Worm (Caenorhabditis elegans) whole organism, L3 larva: ENCODE measurements around the gene rom-2.

Source experiments
- R02D3.7 ChIP-seq: fragments of 150-350 bp; optimal IDR thresholded peaks from 2 replicates; lab custom pipeline; 2014; ENCODE audit warnings: missing biosample characterization, missing genetic modification characterization
- ZK546.5 ChIP-seq: sonication (generic microtip); optimal IDR thresholded peaks from 2 replicates; lab custom pipeline; 2017; ENCODE audit warnings: missing biosample characterization, missing genetic modification characterization
- aly-2 ChIP-seq: fragments of 150-350 bp; optimal IDR thresholded peaks from 2 replicates; lab custom pipeline; 2014; ENCODE audit warnings: missing biosample characterization, missing genetic modification characterization
- ama-1 ChIP-seq: fragments of 150-350 bp; optimal IDR thresholded peaks from 2 replicates; lab custom pipeline; 2018
- ceh-16 ChIP-seq: sonication (generic microtip); optimal IDR thresholded peaks from 2 replicates; lab custom pipeline; 2017; ENCODE audit warnings: missing biosample characterization, missing genetic modification characterization
- ceh-28 ChIP-seq: fragments of 150-350 bp; optimal IDR thresholded peaks from 2 replicates; lab custom pipeline; 2014; ENCODE audit warnings: missing biosample characterization, missing genetic modification reagents, missing genetic modification characterization
- ceh-9 ChIP-seq: sonication (generic microtip); optimal IDR thresholded peaks from 2 replicates; lab custom pipeline; 2018; ENCODE audit warnings: missing biosample characterization, missing genetic modification characterization
- egl-27 ChIP-seq: sonication (generic microtip); optimal IDR thresholded peaks from 4 replicates; lab custom pipeline; 2017; ENCODE audit warnings: missing biosample characterization, missing genetic modification reagents, missing genetic modification characterization
- egl-5 ChIP-seq: fragments of 150-350 bp; optimal IDR thresholded peaks from 2 replicates; lab custom pipeline; 2017; ENCODE audit warnings: missing biosample characterization, missing genetic modification reagents, missing genetic modification characterization, inconsistent platforms
- elt-1 ChIP-seq: fragments of 150-350 bp; optimal IDR thresholded peaks from 2 replicates; lab custom pipeline; 2014; ENCODE audit warnings: missing biosample characterization, missing genetic modification characterization
- elt-2 ChIP-seq: sonication (generic microtip); optimal IDR thresholded peaks from 2 replicates; lab custom pipeline; 2016; ENCODE audit warnings: missing genetic modification reagents, mild to moderate bottlenecking, missing genetic modification characterization, missing compliant biosample characterization
- eor-1 ChIP-seq, 2 experiments: fragments of 150-350 bp; optimal IDR thresholded peaks; 2 replicates each; lab custom pipeline; 2014 to 2018; ENCODE audit warnings: missing biosample characterization in 2 of 2, missing genetic modification characterization in 2 of 2
- fkh-2 ChIP-seq: fragments of 150-350 bp; optimal IDR thresholded peaks from 2 replicates; lab custom pipeline; 2014; ENCODE audit warnings: missing biosample characterization, missing genetic modification reagents, missing genetic modification characterization
- fos-1 ChIP-seq: fragments of 150-350 bp; optimal IDR thresholded peaks from 2 replicates; lab custom pipeline; 2014; ENCODE audit warnings: missing biosample characterization, missing genetic modification characterization
- jun-1 ChIP-seq: fragments of 150-350 bp; optimal IDR thresholded peaks from 2 replicates; lab custom pipeline; 2014; ENCODE audit warnings: missing biosample characterization, missing genetic modification reagents, missing genetic modification characterization
- lin-15B ChIP-seq: fragments of 150-350 bp; optimal IDR thresholded peaks from 2 replicates; lab custom pipeline; 2014; ENCODE audit warnings: missing biosample characterization, missing genetic modification characterization
- lin-39 ChIP-seq: fragments of 150-350 bp; optimal IDR thresholded peaks from 2 replicates; lab custom pipeline; 2018; ENCODE audit warnings: missing biosample characterization, missing genetic modification reagents, missing genetic modification characterization
- lsy-12 ChIP-seq: sonication (generic microtip); optimal IDR thresholded peaks from 2 replicates; lab custom pipeline; 2016; ENCODE audit warnings: mild to moderate bottlenecking, missing genetic modification characterization, missing compliant biosample characterization
- nfya-1 ChIP-seq: sonication (generic microtip); optimal IDR thresholded peaks from 2 replicates; lab custom pipeline; 2017; ENCODE audit warnings: missing genetic modification characterization, mild to moderate bottlenecking, missing compliant biosample characterization, antibody characterized with exemption, moderate library complexity; ENCODE audit not compliant: insufficient read depth
- nhr-11 ChIP-seq: fragments of 150-350 bp; optimal IDR thresholded peaks from 2 replicates; lab custom pipeline; 2014; ENCODE audit warnings: missing biosample characterization, missing genetic modification characterization
- nhr-12 ChIP-seq: fragments of 150-350 bp; optimal IDR thresholded peaks from 2 replicates; lab custom pipeline; 2014; ENCODE audit warnings: missing biosample characterization, missing genetic modification characterization
- nhr-237 ChIP-seq: fragments of 150-350 bp; optimal IDR thresholded peaks from 2 replicates; lab custom pipeline; 2014; ENCODE audit warnings: missing biosample characterization, missing genetic modification characterization
- nhr-28 ChIP-seq: fragments of 150-350 bp; optimal IDR thresholded peaks from 2 replicates; lab custom pipeline; 2014; ENCODE audit warnings: missing biosample characterization, missing genetic modification characterization
- nhr-43 ChIP-seq: sonication (generic microtip); optimal IDR thresholded peaks from 2 replicates; lab custom pipeline; 2016; ENCODE audit warnings: mild to moderate bottlenecking, missing genetic modification characterization, missing compliant biosample characterization; ENCODE audit not compliant: poor library complexity, severe bottlenecking
- nhr-67 ChIP-seq: fragments of 150-350 bp; optimal IDR thresholded peaks from 2 replicates; lab custom pipeline; 2014; ENCODE audit warnings: missing biosample characterization, missing genetic modification characterization
- nhr-76 ChIP-seq: fragments of 150-350 bp; sonication (generic microtip); optimal IDR thresholded peaks from 5 replicates; lab custom pipeline; 2014; ENCODE audit warnings: missing biosample characterization, missing genetic modification characterization
- nhr-77 ChIP-seq: fragments of 150-350 bp; optimal IDR thresholded peaks from 2 replicates; lab custom pipeline; 2014; ENCODE audit warnings: missing biosample characterization, missing genetic modification characterization
- pha-4 ChIP-seq: fragments of 150-350 bp; optimal IDR thresholded peaks from 2 replicates; lab custom pipeline; 2014; ENCODE audit warnings: missing biosample characterization, missing genetic modification reagents, missing genetic modification characterization
- pqm-1 ChIP-seq: fragments of 150-350 bp; optimal IDR thresholded peaks from 2 replicates; lab custom pipeline; 2017; ENCODE audit warnings: missing biosample characterization, missing genetic modification characterization, inconsistent platforms
- sea-2 ChIP-seq: fragments of 150-350 bp; sonication (generic microtip); optimal IDR thresholded peaks from 4 replicates; lab custom pipeline; 2014; ENCODE audit warnings: missing biosample characterization, missing genetic modification reagents, missing genetic modification characterization
- skn-1 ChIP-seq: fragments of 150-350 bp; optimal IDR thresholded peaks from 2 replicates; lab custom pipeline; 2014; ENCODE audit warnings: missing biosample characterization, missing genetic modification characterization
- snpc-4 ChIP-seq: fragments of 150-350 bp; optimal IDR thresholded peaks from 2 replicates; lab custom pipeline; 2014; ENCODE audit warnings: missing biosample characterization, missing genetic modification characterization
- unc-39 ChIP-seq: sonication (generic microtip); optimal IDR thresholded peaks from 4 replicates; lab custom pipeline; 2017; ENCODE audit warnings: missing biosample characterization, missing genetic modification characterization
- zag-1 ChIP-seq: fragments of 150-350 bp; optimal IDR thresholded peaks from 2 replicates; lab custom pipeline; 2014; ENCODE audit warnings: missing biosample characterization, missing genetic modification characterization
- ztf-4 ChIP-seq: fragments of 150-350 bp; optimal IDR thresholded peaks from 2 replicates; lab custom pipeline; 2014; ENCODE audit warnings: missing biosample characterization, missing genetic modification characterization

Gene rom-2

ce11 chrIII:9598168-9598567 is 2.7 kb upstream of the rom-2 start, which contains the start of gene F58A4.1:
Gene F58A4.1, plus strand, starts transcription at chrIII:9598468.
- TF ChIP-seq R02D3.7 (tag; lab: Kevin White, UChicago) (no peak), elt-2 (tag; lab: Kevin White, UChicago) (no peak), ceh-16 (tag; lab: Kevin White, UChicago) (no peak), nhr-12 (no peak), nhr-76 (tag; lab: Kevin White, UChicago) (no peak), lsy-12 (tag; lab: Kevin White, UChicago) (no peak)

- TF ChIP-seq nhr-77 (tag; lab: Kevin White, UChicago) (no peak), lin-39 (tag; lab: Kevin White, UChicago) (no peak), sea-2 (GFP tag; lab: Kevin White, UChicago) (no peak), nhr-12 (no peak), elt-2 (tag; lab: Kevin White, UChicago) (no peak), fkh-2 (tag; lab: Kevin White, UChicago) (no peak), zag-1 (tag; lab: Kevin White, UChicago) (no peak)
These were observed 1.6 kb upstream of the rom-2 start, which contains the start of gene C48B4.12 for ce11 chrIII:9597044-9597443. Gene C48B4.12, plus strand, starts transcription at chrIII:9597344.

- no peak for TF ChIP-seq lsy-12 (tag; lab: Kevin White, UChicago)
- no peak for TF ChIP-seq nhr-77 (tag; lab: Kevin White, UChicago)
- TF ChIP-seq zag-1 (tag; lab: Kevin White, UChicago), result no peak
- no peak for TF ChIP-seq egl-5 (tag; lab: Kevin White, UChicago)
- TF ChIP-seq nhr-11 (tag; lab: Kevin White, UChicago), result no peak
- TF ChIP-seq eor-1 (tag; optimal IDR thresholded peaks at IDR 0.05; lab: Kevin White, UChicago), result no peak
- TF ChIP-seq ztf-4 (tag; lab: Kevin White, UChicago), result no peak
- peak; percentile 84 for TF ChIP-seq pqm-1 (tag; lab: Kevin White, UChicago)
- TF ChIP-seq skn-1 (tag; lab: Kevin White, UChicago), result no peak
- no peak for TF ChIP-seq ceh-28 (tag; lab: Kevin White, UChicago)
- no peak for TF ChIP-seq fos-1
- TF ChIP-seq jun-1 (tag; lab: Kevin White, UChicago), result peak; percentile 36
- no peak for TF ChIP-seq nhr-28 (tag; lab: Kevin White, UChicago)
- no peak for TF ChIP-seq ceh-9 (tag; lab: Kevin White, UChicago)
- no peak for TF ChIP-seq pha-4
- no peak for TF ChIP-seq ZK546.5
- TF ChIP-seq egl-27 (tag; lab: Kevin White, UChicago), result no peak
- TF ChIP-seq elt-2 (tag; lab: Kevin White, UChicago), result peak; percentile 80
- TF ChIP-seq elt-1 (tag; lab: Kevin White, UChicago), result no peak
- no peak for TF ChIP-seq lin-15B (tag; lab: Kevin White, UChicago)
- TF ChIP-seq R02D3.7 (tag; lab: Kevin White, UChicago), result no peak
- no peak for TF ChIP-seq nhr-237 (tag; lab: Kevin White, UChicago)
- no peak for TF ChIP-seq nfya-1 (tag; lab: Kevin White, UChicago)
- no peak for TF ChIP-seq sea-2 (GFP tag; lab: Kevin White, UChicago)
- no peak for TF ChIP-seq unc-39 (tag; lab: Kevin White, UChicago)
- TF ChIP-seq aly-2 (tag; lab: Kevin White, UChicago), result no peak
These were observed 3.3 kb downstream of the rom-2 start, which contains the start of gene acox-1.5 for ce11 chrIII:9592118-9592517. Gene acox-1.5, minus strand, starts transcription at chrIII:9592192.

ce11 chrIII:9590212-9590611 is 5.3 kb downstream of the rom-2 start:
- TF ChIP-seq nhr-67 (no peak), ama-1 (lab: Kevin White, UChicago) (no peak), zag-1 (tag; lab: Kevin White, UChicago) (no peak), nhr-28 (tag; lab: Kevin White, UChicago) (no peak), lin-15B (tag; lab: Kevin White, UChicago) (no peak), aly-2 (tag; lab: Kevin White, UChicago) (no peak), egl-27 (tag; lab: Kevin White, UChicago) (no peak), nfya-1 (tag; lab: Kevin White, UChicago) (no peak), jun-1 (tag; lab: Kevin White, UChicago) (peak; percentile 34), nhr-43 (tag; lab: Kevin White, UChicago) (no peak), fkh-2 (tag; lab: Kevin White, UChicago) (no peak), lin-39 (tag; lab: Kevin White, UChicago) (no peak), snpc-4 (tag; lab: Kevin White, UChicago) (no peak), ceh-28 (tag; lab: Kevin White, UChicago) (no peak), pha-4 (peak; percentile 22), pqm-1 (tag; lab: Kevin White, UChicago) (peak; percentile 87), nhr-237 (tag; lab: Kevin White, UChicago) (no peak), elt-2 (tag; lab: Kevin White, UChicago) (peak; percentile 93)
